Worm (Caenorhabditis elegans) whole organism, L2 larva: Measurements from ENCODE around the gene hot-4.

Experiments
- C34F6.9 ChIP-seq: fragments of 150-350 bp; optimal IDR thresholded peaks from 2 replicates; lab custom pipeline; 2014; ENCODE audit warnings: missing biosample characterization, missing genetic modification characterization
- dmd-4 ChIP-seq: sonication (generic microtip); optimal IDR thresholded peaks from 2 replicates; lab custom pipeline; 2017; ENCODE audit warnings: missing biosample characterization, missing genetic modification characterization
- egl-27 ChIP-seq: sonication (generic microtip); optimal IDR thresholded peaks from 3 replicates; lab custom pipeline; 2017; ENCODE audit warnings: missing biosample characterization, missing genetic modification reagents, missing genetic modification characterization
- fos-1 ChIP-seq: fragments of 150-350 bp; optimal IDR thresholded peaks from 2 replicates; lab custom pipeline; 2014; ENCODE audit warnings: missing biosample characterization, missing genetic modification characterization
- nhr-77 ChIP-seq: fragments of 150-350 bp; optimal IDR thresholded peaks from 2 replicates; lab custom pipeline; 2014; ENCODE audit warnings: missing biosample characterization, missing genetic modification characterization

DNA sequence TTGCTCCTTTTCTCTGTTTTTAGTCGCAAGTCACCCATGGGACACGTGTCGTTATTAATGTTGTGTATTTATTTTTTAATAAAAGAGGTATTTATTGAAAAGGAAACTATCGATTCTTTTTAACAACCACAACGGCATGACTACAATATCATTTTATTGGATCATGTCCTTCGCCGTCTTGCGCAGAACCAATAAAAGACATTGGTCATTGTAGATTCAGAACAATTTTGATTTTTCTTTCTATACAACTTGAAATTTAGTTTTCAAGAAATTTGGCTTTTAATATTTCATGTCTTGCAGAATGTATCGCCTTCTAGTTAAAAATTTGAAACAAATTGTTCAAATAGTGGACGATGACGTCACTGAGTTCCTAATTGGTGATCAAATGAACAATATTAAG, 34.3 kb downstream of the hot-4 start, which contains the start of gene amdh-1:
- no peak for TF ChIP-seq nhr-77
- no peak for TF ChIP-seq dmd-4
- TF ChIP-seq fos-1 (tag; lab: Kevin White, UChicago), result no peak
- TF ChIP-seq C34F6.9 (tag; lab: Kevin White, UChicago), result no peak
- TF ChIP-seq egl-27 (tag; lab: Kevin White, UChicago), result no peak
